Fruit fly (Drosophila melanogaster) whole organism, embryonic: Measurements from ENCODE around the gene CG3704.

Experiments
- Atf6 ChIP-seq: fragments of 200-800 bp; sonication (Bioruptor generic); IDR thresholded peaks from 2 replicates; pipeline ENCODE4 v1.3.6; 2022; ENCODE audit warnings: missing biosample characterization, missing genetic modification characterization
- Blimp-1 ChIP-seq: fragments of 200-800 bp; sonication (Bioruptor generic); optimal IDR thresholded peaks from 3 replicates; lab custom pipeline; 2018; ENCODE audit warnings: missing biosample characterization, missing genetic modification characterization, mild to moderate bottlenecking, moderate library complexity, missing genetic modification reagents
- CG10147 ChIP-seq: fragments of 200-800 bp; sonication (Bioruptor generic); optimal IDR thresholded peaks from 2 replicates; lab custom pipeline; 2019; ENCODE audit warnings: missing biosample characterization, mild to moderate bottlenecking, missing genetic modification characterization, moderate library complexity
- CG12769 ChIP-seq: fragments of 200-800 bp; sonication (Bioruptor generic); optimal IDR thresholded peaks from 2 replicates; lab custom pipeline; 2019; ENCODE audit warnings: missing biosample characterization, mild to moderate bottlenecking, missing genetic modification characterization, moderate library complexity
- CG14441 ChIP-seq: fragments of 200-800 bp; sonication (Bioruptor generic); IDR thresholded peaks from 2 replicates; pipeline ENCODE4 v1.3.6; 2022; ENCODE audit warnings: missing biosample characterization, missing genetic modification characterization
- CG17385 ChIP-seq: fragments of 200-800 bp; sonication (Bioruptor generic); optimal IDR thresholded peaks from 3 replicates; lab custom pipeline; 2018; ENCODE audit warnings: missing biosample characterization, mild to moderate bottlenecking, missing genetic modification characterization
- CG17912 ChIP-seq: fragments of 200-800 bp; sonication (Bioruptor generic); optimal IDR thresholded peaks from 2 replicates; lab custom pipeline; 2018; ENCODE audit warnings: missing biosample characterization, mild to moderate bottlenecking, missing genetic modification characterization
- CG2202 ChIP-seq: fragments of 200-800 bp; sonication (Bioruptor generic); optimal IDR thresholded peaks from 2 replicates; lab custom pipeline; 2018; ENCODE audit warnings: missing biosample characterization, mild to moderate bottlenecking, missing genetic modification characterization
- CG32772 ChIP-seq: fragments of 200-800 bp; sonication (Bioruptor generic); IDR thresholded peaks from 2 replicates; pipeline ENCODE4 v1.3.6; 2022; ENCODE audit warnings: missing biosample characterization, missing genetic modification characterization
- CG3726 ChIP-seq: fragments of 200-800 bp; sonication (Bioruptor generic); IDR thresholded peaks from 3 replicates; pipeline ENCODE4, ENCODE4 v1.3.6; 2022; ENCODE audit warnings: missing biosample characterization, missing genetic modification characterization
- CG4404 ChIP-seq: fragments of 200-800 bp; sonication (Bioruptor generic); IDR thresholded peaks from 2 replicates; pipeline ENCODE4 v1.3.6; 2022; ENCODE audit warnings: missing biosample characterization, missing genetic modification characterization
- CG4424 ChIP-seq: fragments of 200-800 bp; sonication (Bioruptor generic); optimal IDR thresholded peaks from 3 replicates; lab custom pipeline; 2016; ENCODE audit warnings: missing biosample characterization, missing genetic modification characterization
- CG4820 ChIP-seq: fragments of 200-800 bp; sonication (Bioruptor generic); optimal IDR thresholded peaks from 3 replicates; lab custom pipeline; 2016; ENCODE audit warnings: missing biosample characterization, missing genetic modification characterization
- CG5180 ChIP-seq: fragments of 200-800 bp; sonication (Bioruptor generic); optimal IDR thresholded peaks from 3 replicates; lab custom pipeline; 2017; ENCODE audit warnings: missing biosample characterization, missing genetic modification characterization, mild to moderate bottlenecking, moderate library complexity, missing genetic modification reagents
- CG5245 ChIP-seq: fragments of 200-800 bp; sonication (Bioruptor generic); optimal IDR thresholded peaks from 3 replicates; lab custom pipeline; 2016; ENCODE audit warnings: missing biosample characterization, missing genetic modification characterization
- CG7357 ChIP-seq: fragments of 200-800 bp; sonication (Bioruptor generic); IDR thresholded peaks from 3 replicates; pipeline ENCODE4 v1.3.6; 2022; ENCODE audit warnings: missing biosample characterization, missing genetic modification characterization
- CG7372 ChIP-seq: fragments of 200-800 bp; sonication (Bioruptor generic); IDR thresholded peaks from 2 replicates; pipeline ENCODE4 v1.3.6; 2022; ENCODE audit warnings: missing biosample characterization, missing genetic modification characterization
- CG8388 ChIP-seq: fragments of 200-800 bp; sonication (Bioruptor generic); optimal IDR thresholded peaks from 2 replicates; lab custom pipeline; 2019; ENCODE audit warnings: missing biosample characterization, mild to moderate bottlenecking, missing genetic modification characterization, moderate library complexity
- CG9727 ChIP-seq: fragments of 200-800 bp; sonication (Bioruptor generic); optimal IDR thresholded peaks from 3 replicates; lab custom pipeline; 2017; ENCODE audit warnings: missing biosample characterization, mild to moderate bottlenecking, missing genetic modification characterization
- CHES-1-like ChIP-seq: fragments of 200-800 bp; sonication (Bioruptor generic); optimal IDR thresholded peaks from 2 replicates; lab custom pipeline; 2016; ENCODE audit warnings: missing biosample characterization, missing genetic modification characterization
- Fer3 ChIP-seq: fragments of 200-800 bp; sonication (Bioruptor generic); optimal IDR thresholded peaks from 2 replicates; lab custom pipeline; 2018; ENCODE audit warnings: missing biosample characterization, mild to moderate bottlenecking, missing genetic modification characterization, moderate library complexity
- Gsc ChIP-seq: fragments of 200-800 bp; sonication (Bioruptor generic); IDR thresholded peaks from 2 replicates; pipeline ENCODE4 v1.3.6; 2022; ENCODE audit warnings: missing biosample characterization, missing genetic modification characterization
- HmgD ChIP-seq: fragments of 200-800 bp; sonication (Bioruptor generic); optimal IDR thresholded peaks from 3 replicates; lab custom pipeline; 2016; ENCODE audit warnings: missing biosample characterization, missing genetic modification characterization
- Hr51 ChIP-seq, 2 experiments: fragments of 200-800 bp; sonication (Bioruptor generic); optimal IDR thresholded peaks; 2 replicates in 1 of 2; 3 replicates in 1 of 2; lab custom pipeline; 2016 to 2018; ENCODE audit warnings: missing biosample characterization in 2 of 2, missing genetic modification characterization in 2 of 2, mild to moderate bottlenecking in 1 of 2, moderate library complexity in 1 of 2
- MBD-R2 ChIP-seq: fragments of 200-800 bp; sonication (Bioruptor generic); IDR thresholded peaks from 2 replicates; pipeline ENCODE4 v1.3.6; 2022; ENCODE audit warnings: missing biosample characterization, missing genetic modification characterization
- Meics ChIP-seq: fragments of 200-800 bp; sonication (Bioruptor generic); optimal IDR thresholded peaks from 2 replicates; lab custom pipeline; 2017; ENCODE audit warnings: missing biosample characterization, mild to moderate bottlenecking, missing genetic modification characterization
- Optix ChIP-seq: fragments of 200-800 bp; sonication (Bioruptor generic); IDR thresholded peaks from 3 replicates; pipeline ENCODE4 v1.3.6; 2022; ENCODE audit warnings: missing biosample characterization, missing genetic modification characterization
- Sox102F ChIP-seq: fragments of 200-800 bp; sonication (Bioruptor generic); optimal IDR thresholded peaks from 2 replicates; lab custom pipeline; 2018; ENCODE audit warnings: missing biosample characterization, mild to moderate bottlenecking, missing genetic modification characterization, moderate library complexity
- Stat92E ChIP-seq, 3 experiments: fragments of >200 bp in 2 of 3; fragments of 200-800 bp in 1 of 3; sonication (Bioruptor generic) in 1 of 3; optimal IDR thresholded peaks; 2 replicates each; lab custom pipeline; 2017 to 2019; ENCODE audit warnings: missing biosample characterization in 3 of 3, missing genetic modification characterization in 3 of 3, mild to moderate bottlenecking in 1 of 3, moderate library complexity in 1 of 3
- abd-A ChIP-seq: fragments of 200-800 bp; sonication (Bioruptor generic); optimal IDR thresholded peaks from 3 replicates; lab custom pipeline; 2019; ENCODE audit warnings: missing biosample characterization, mild to moderate bottlenecking, missing genetic modification characterization, moderate library complexity
- ara ChIP-seq: fragments of 200-800 bp; sonication (Bioruptor generic); IDR thresholded peaks from 2 replicates; pipeline ENCODE4 v1.3.6; 2022; ENCODE audit warnings: missing biosample characterization, missing genetic modification characterization
- ato ChIP-seq: fragments of 200-800 bp; sonication (Bioruptor generic); IDR thresholded peaks from 2 replicates; pipeline ENCODE4 v1.3.6; 2022; ENCODE audit warnings: missing biosample characterization, missing genetic modification characterization; ENCODE audit not compliant: partially characterized antibody
- az2 ChIP-seq: fragments of 200-800 bp; sonication (Bioruptor generic); optimal IDR thresholded peaks from 3 replicates; lab custom pipeline; 2016; ENCODE audit warnings: missing biosample characterization, missing genetic modification characterization
- br ChIP-seq: fragments of >200 bp; optimal IDR thresholded peaks from 2 replicates; lab custom pipeline; 2017
- cas ChIP-seq: fragments of 200-800 bp; sonication (Bioruptor generic); IDR thresholded peaks from 2 replicates; pipeline ENCODE4 v1.3.6; 2022; ENCODE audit warnings: missing biosample characterization, missing genetic modification characterization
- dmrt99B ChIP-seq: fragments of 200-800 bp; sonication (Bioruptor generic); optimal IDR thresholded peaks from 2 replicates; lab custom pipeline; 2018; ENCODE audit warnings: missing biosample characterization, mild to moderate bottlenecking, missing genetic modification characterization, moderate library complexity
- fd3F ChIP-seq: fragments of 200-800 bp; sonication (Bioruptor generic); optimal IDR thresholded peaks from 2 replicates; lab custom pipeline; 2018; ENCODE audit warnings: missing biosample characterization, mild to moderate bottlenecking, missing genetic modification characterization, moderate library complexity
- gfzf ChIP-seq: fragments of 200-800 bp; sonication (Bioruptor generic); optimal IDR thresholded peaks from 2 replicates; lab custom pipeline; 2016; ENCODE audit warnings: missing biosample characterization, mild to moderate bottlenecking, missing genetic modification characterization, moderate library complexity
- kni ChIP-seq: fragments of 200-800 bp; sonication (Bioruptor generic); optimal IDR thresholded peaks from 3 replicates; lab custom pipeline; 2017; ENCODE audit warnings: mild to moderate bottlenecking, missing biosample characterization, missing genetic modification reagents, missing genetic modification characterization
- lov ChIP-seq, 2 experiments: fragments of 200-800 bp in 1 of 2; fragments of >200 bp in 1 of 2; sonication (Bioruptor generic) in 1 of 2; IDR thresholded peaks in 1 of 2; optimal IDR thresholded peaks in 1 of 2; 2 replicates in 1 of 2; 3 replicates in 1 of 2; pipeline versions ENCODE4 v1.3.6 to Lab custom; 2017 to 2022; ENCODE audit warnings: missing biosample characterization in 1 of 2, missing genetic modification characterization in 1 of 2
- nmo ChIP-seq: fragments of 200-800 bp; sonication (Bioruptor generic); optimal IDR thresholded peaks from 2 replicates; lab custom pipeline; 2018; ENCODE audit warnings: missing biosample characterization, mild to moderate bottlenecking, missing genetic modification characterization, moderate library complexity
- otp ChIP-seq: fragments of 200-800 bp; sonication (Bioruptor generic); IDR thresholded peaks from 3 replicates; pipeline ENCODE4, ENCODE4 v1.3.6; 2022; ENCODE audit warnings: missing biosample characterization, missing genetic modification characterization
- prd ChIP-seq, 3 experiments: fragments of >200 bp in 2 of 3; fragments of 200-800 bp in 1 of 3; sonication (Bioruptor generic) in 1 of 3; optimal IDR thresholded peaks in 2 of 3; IDR thresholded peaks in 1 of 3; 2 replicates in 2 of 3; 3 replicates in 1 of 3; pipeline versions ENCODE4 v1.3.6 to Lab custom; 2017 to 2022; ENCODE audit warnings: missing biosample characterization in 1 of 3, missing genetic modification characterization in 1 of 3
- ro ChIP-seq: fragments of 200-800 bp; sonication (Bioruptor generic); IDR thresholded peaks from 2 replicates; pipeline ENCODE4 v1.3.6; 2022; ENCODE audit warnings: missing biosample characterization, missing genetic modification characterization
- slp2 ChIP-seq: fragments of 200-800 bp; sonication (Bioruptor generic); optimal IDR thresholded peaks from 2 replicates; lab custom pipeline; 2016; ENCODE audit warnings: missing biosample characterization, missing genetic modification characterization
- vnd ChIP-seq: fragments of 200-800 bp; sonication (Bioruptor generic); IDR thresholded peaks from 3 replicates; pipeline ENCODE4 v1.3.6; 2022; ENCODE audit warnings: missing biosample characterization, missing genetic modification characterization; ENCODE audit not compliant: partially characterized antibody
- vvl ChIP-seq: fragments of 200-800 bp; sonication (Bioruptor generic); IDR thresholded peaks from 2 replicates; pipeline ENCODE4 v1.3.6; 2022; ENCODE audit warnings: missing biosample characterization, missing genetic modification characterization
- wek ChIP-seq: fragments of 200-800 bp; sonication (Bioruptor generic); optimal IDR thresholded peaks from 3 replicates; lab custom pipeline; 2018; ENCODE audit warnings: missing biosample characterization, mild to moderate bottlenecking, missing genetic modification characterization, moderate library complexity
- z ChIP-seq: fragments of 200-800 bp; sonication (Bioruptor generic); IDR thresholded peaks from 3 replicates; pipeline ENCODE4 v1.3.6; 2022; ENCODE audit warnings: missing biosample characterization, missing genetic modification characterization

The CG3704 gene

DNA sequence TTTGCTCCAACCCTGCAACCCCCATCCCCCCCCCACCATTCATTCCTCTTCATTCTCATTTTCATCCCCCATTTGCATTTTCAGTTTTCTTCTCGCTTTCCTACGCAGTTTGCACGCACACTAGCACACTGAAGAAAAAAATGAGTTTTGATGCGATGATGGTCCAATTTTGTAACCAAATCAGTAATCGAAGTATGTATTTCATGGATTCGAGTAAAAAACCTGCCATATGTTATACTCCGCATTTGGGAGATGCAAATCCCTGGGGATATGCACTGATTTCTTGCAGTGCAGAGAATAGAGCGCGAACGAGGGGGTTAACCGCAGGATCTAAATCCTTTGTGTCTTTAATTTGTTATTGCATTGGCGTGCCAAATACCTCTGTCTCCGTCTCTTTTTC lies 15.3 kb upstream of the CG3704 start (continued):
- TF ChIP-seq otp (0 out of 3 replicates have a peak, but pooled peaks have one; percentile 39), kni (GFP tag; lab: Kevin White, UChicago) (no peak), MBD-R2 (GFP tag; lab: Robert Waterston, UW) (peak; percentile 20; the same call in 1 of the 2 replicates), Gsc (GFP tag; lab: Robert Waterston, UW) (no peak), vnd (no peak), br (no peak), CG10147 (peak; percentile 44), ro (GFP tag; lab: Robert Waterston, UW) (0 out of 2 replicates have a peak, but pooled peaks have one; percentile 24), CG32772 (GFP tag; lab: Robert Waterston, UW) (peak; percentile 66), abd-A (peak; percentile 30), cas (no peak), prd (optimal IDR thresholded peaks at IDR 0.05; lab: Kevin White, UChicago) (no peak), prd (GFP tag; IDR thresholded peaks at IDR 0.05; lab: Robert Waterston, UW) (peak; percentile 74), Fer3 (tag; lab: Kevin White, UChicago) (peak; percentile 63), wek (GFP tag; lab: Kevin White, UChicago) (peak; percentile 30), ara (GFP tag; lab: Robert Waterston, UW) (peak; percentile 48; the same call in 1 of the 2 replicates), Hr51 (GFP tag; optimal IDR thresholded peaks at IDR 0.05; lab: Kevin White, UChicago) (peak; percentile 7 to 65), gfzf (GFP tag; lab: Kevin White, UChicago) (no peak), fd3F (GFP tag; lab: Kevin White, UChicago) (peak; percentile 30), CG2202 (tag; lab: Kevin White, UChicago) (no peak), CG4424 (GFP tag; lab: Kevin White, UChicago) (peak; percentile 51), Atf6 (GFP tag; lab: Robert Waterston, UW) (peak; percentile 31; the same call in 1 of the 2 replicates), CG5245 (GFP tag; lab: Kevin White, UChicago) (peak; percentile 29), vvl (GFP tag; lab: Robert Waterston, UW) (peak; percentile 69), CG8388 (peak; percentile 41), CG12769 (tag; lab: Kevin White, UChicago) (peak; percentile 81), Stat92E (GFP tag; optimal IDR thresholded peaks at IDR 0.05; lab: Kevin White, UChicago) (no peak), CG5180 (GFP tag; lab: Kevin White, UChicago) (peak; percentile 15), Sox102F (GFP tag; lab: Kevin White, UChicago) (peak; percentile 70), nmo (GFP tag; lab: Kevin White, UChicago) (peak; percentile 58), CG9727 (peak; percentile 11), HmgD (peak; percentile 17), dmrt99B (peak; percentile 77), CG14441 (peak; percentile 63), z (GFP tag; lab: Robert Waterston, UW) (no peak), az2 (GFP tag; lab: Kevin White, UChicago) (peak; percentile 55), CG7372 (GFP tag; lab: Robert Waterston, UW) (no peak), ato (no peak), Meics (GFP tag; lab: Kevin White, UChicago) (peak; percentile 68), Blimp-1 (GFP tag; lab: Kevin White, UChicago) (peak; percentile 57), CHES-1-like (GFP tag; lab: Kevin White, UChicago) (peak; percentile 57), CG7357 (peak; percentile 39; the same call in 1 of the 3 replicates), CG17912 (GFP tag; lab: Kevin White, UChicago) (no peak), CG4820 (peak; percentile 39), CG3726 (0 out of 3 replicates have a peak, but pooled peaks have one; percentile 11), Optix (GFP tag; lab: Robert Waterston, UW) (0 out of 3 replicates have a peak, but pooled peaks have one; percentile 65), CG17385 (peak; percentile 41), CG4404 (GFP tag; lab: Robert Waterston, UW) (peak; percentile 23; the same call in 1 of the 2 replicates), slp2 (GFP tag; lab: Kevin White, UChicago) (peak; percentile 43), lov (optimal IDR thresholded peaks at IDR 0.05; lab: Kevin White, UChicago) (no peak), lov (GFP tag; IDR thresholded peaks at IDR 0.05; lab: Robert Waterston, UW) (no peak)
